Worm (Caenorhabditis elegans) whole organism, early embryonic: Measurements from ENCODE around the gene got-2.2.
A peak's percentile ranks its signal among the peaks of the same experiment; 100 is the strongest.

Source experiments
- B0310.2 ChIP-seq: sonication (generic microtip); optimal IDR thresholded peaks from 2 replicates; lab custom pipeline; 2016; ENCODE audit warnings: mild to moderate bottlenecking, missing genetic modification characterization, missing compliant biosample characterization
- F13C5.2 ChIP-seq: sonication (generic microtip); optimal IDR thresholded peaks from 2 replicates; lab custom pipeline; 2017; ENCODE audit warnings: mild to moderate bottlenecking, missing genetic modification characterization, inconsistent platforms, missing compliant biosample characterization
- aly-1 ChIP-seq: sonication (generic microtip); optimal IDR thresholded peaks from 2 replicates; lab custom pipeline; 2016; ENCODE audit warnings: missing genetic modification characterization, missing compliant biosample characterization
- ama-1 ChIP-seq: fragments of 150-350 bp; optimal IDR thresholded peaks from 2 replicates; lab custom pipeline; 2014
- ceh-13 ChIP-seq: fragments of 200-800 bp; sonication (Bioruptor generic); optimal IDR thresholded peaks from 2 replicates; lab custom pipeline; 2018; ENCODE audit warnings: mild to moderate bottlenecking, missing genetic modification characterization, missing compliant biosample characterization
- ceh-36 ChIP-seq: sonication (generic microtip); optimal IDR thresholded peaks from 2 replicates; lab custom pipeline; 2016; ENCODE audit warnings: missing genetic modification characterization, inconsistent platforms, missing compliant biosample characterization
- ets-7 ChIP-seq: sonication (generic microtip); optimal IDR thresholded peaks from 2 replicates; lab custom pipeline; 2016; ENCODE audit warnings: missing genotype, missing genetic modification characterization, missing compliant biosample characterization
- flt-1 ChIP-seq: fragments of 200-800 bp; sonication (Bioruptor generic); IDR thresholded peaks from 2 replicates; pipeline ENCODE4 v1.3.6; 2022; ENCODE audit warnings: missing genetic modification characterization, missing compliant biosample characterization
- hmbx-1 ChIP-seq: sonication (generic microtip); optimal IDR thresholded peaks from 2 replicates; lab custom pipeline; 2016; ENCODE audit warnings: mild to moderate bottlenecking, missing genetic modification characterization, missing compliant biosample characterization
- hmg-4 ChIP-seq: fragments of 200-800 bp; sonication (Bioruptor generic); optimal IDR thresholded peaks from 2 replicates; lab custom pipeline; 2018; ENCODE audit warnings: mild to moderate bottlenecking, missing genetic modification characterization, missing compliant biosample characterization
- hnd-1 ChIP-seq: sonication (generic microtip); optimal IDR thresholded peaks from 2 replicates; lab custom pipeline; 2016; ENCODE audit warnings: missing genetic modification characterization, missing compliant biosample characterization
- pes-1 ChIP-seq: fragments of 200-800 bp; sonication (Bioruptor generic); IDR thresholded peaks from 2 replicates; pipeline ENCODE4 v1.3.6; 2022; ENCODE audit warnings: missing genetic modification reagents, missing genetic modification characterization, missing compliant biosample characterization
- scrt-1 ChIP-seq: fragments of 200-800 bp; sonication (Bioruptor generic); IDR thresholded peaks from 2 replicates; pipeline ENCODE4 v1.3.6; 2022; ENCODE audit warnings: missing genetic modification characterization, missing compliant biosample characterization
- sea-1 ChIP-seq: fragments of 200-800 bp; sonication (Bioruptor generic); conservative IDR thresholded peaks from 2 replicates; pipeline ENCODE4 v1.3.6; 2022; ENCODE audit warnings: missing genetic modification characterization, missing compliant biosample characterization
- tbx-11 ChIP-seq: fragments of 200-800 bp; sonication (Bioruptor generic); IDR thresholded peaks from 2 replicates; pipeline ENCODE4 v1.3.6; 2022; ENCODE audit warnings: missing genetic modification characterization, missing compliant biosample characterization
- tbx-37 ChIP-seq: fragments of 200-800 bp; sonication (Bioruptor generic); conservative IDR thresholded peaks from 2 replicates; pipeline ENCODE4 v1.3.6; 2022; ENCODE audit warnings: missing genetic modification reagents, missing genetic modification characterization, missing compliant biosample characterization
- tra-4 ChIP-seq: sonication (generic microtip); optimal IDR thresholded peaks from 2 replicates; lab custom pipeline; 2017; ENCODE audit warnings: missing genetic modification characterization, missing compliant biosample characterization

The got-2.2 gene

DNA sequence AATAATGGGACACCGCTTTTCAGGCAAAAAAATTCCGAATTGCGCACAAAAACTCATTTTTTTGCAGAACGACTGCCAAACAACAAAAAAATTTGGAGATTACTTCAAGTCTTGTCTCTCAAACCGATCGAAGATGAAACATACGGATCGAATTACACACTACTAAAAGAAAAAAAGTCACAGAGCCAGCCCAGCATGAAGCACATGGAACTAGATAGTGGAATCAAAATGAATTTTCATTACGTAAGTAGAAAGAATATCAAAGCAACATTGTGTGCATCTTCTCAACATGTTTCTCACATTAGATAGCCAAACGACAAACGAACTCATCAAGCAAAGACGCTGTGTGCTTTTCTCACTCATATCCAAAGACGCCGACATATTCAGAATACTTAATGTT, 19.7 kb upstream of the got-2.2 start:
- TF ChIP-seq ceh-13 (GFP tag; lab: Kevin White, UChicago): no peak
- TF ChIP-seq tbx-11 (GFP tag; lab: Robert Waterston, UW): no peak
- no peak for TF ChIP-seq sea-1
- TF ChIP-seq hnd-1 (tag; lab: Kevin White, UChicago): no peak
- TF ChIP-seq ets-7 (tag; lab: Kevin White, UChicago): no peak
- no peak for TF ChIP-seq tra-4 (tag; lab: Kevin White, UChicago)
- TF ChIP-seq pes-1 (GFP tag; lab: Robert Waterston, UW): no peak
- no peak for TF ChIP-seq B0310.2
- TF ChIP-seq scrt-1 (GFP tag; lab: Robert Waterston, UW): no peak
- TF ChIP-seq F13C5.2 (tag; lab: Kevin White, UChicago): no peak
- no peak for TF ChIP-seq tbx-37
- TF ChIP-seq hmg-4 (GFP tag; lab: Kevin White, UChicago): no peak
- TF ChIP-seq aly-1 (tag; lab: Kevin White, UChicago): no peak
- no peak for TF ChIP-seq ama-1 (lab: Kevin White, UChicago)
- TF ChIP-seq hmbx-1 (tag; lab: Kevin White, UChicago): no peak
- TF ChIP-seq flt-1 (GFP tag; lab: Robert Waterston, UW): no peak
- no peak for TF ChIP-seq ceh-36 (tag; lab: Kevin White, UChicago)

- TF ChIP-seq ama-1 (lab: Kevin White, UChicago): no peak
- no peak for TF ChIP-seq F13C5.2 (tag; lab: Kevin White, UChicago)
- TF ChIP-seq ets-7 (tag; lab: Kevin White, UChicago): no peak
- peak; percentile 15 for TF ChIP-seq hmg-4 (GFP tag; lab: Kevin White, UChicago)
Observed at ce11 chrX:6224841-6225240, 15.9 kb upstream of the got-2.2 start.

DNA sequence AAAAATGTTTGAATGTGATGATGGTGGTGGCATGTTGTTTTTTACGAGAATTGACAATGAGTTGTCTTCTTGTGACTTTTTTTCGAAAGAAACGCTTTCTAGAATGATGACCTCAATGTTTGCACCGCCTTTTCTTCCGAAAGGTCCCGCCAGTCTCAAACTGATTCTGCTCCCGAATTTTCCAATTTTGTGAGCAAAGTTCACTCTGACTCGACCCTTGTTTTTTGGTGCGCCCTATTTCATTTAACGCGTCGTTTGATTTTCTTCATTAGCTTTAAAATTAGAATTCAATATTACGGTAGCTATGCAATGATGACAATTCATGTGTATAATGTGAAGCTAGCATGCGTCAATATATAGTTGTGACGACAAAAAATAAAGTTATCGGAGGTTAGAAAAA, 10.1 kb upstream of the got-2.2 start, which contains the start of gene lite-1:
Gene lite-1, minus strand, starts transcription at position 101 of the 400 bp plus-strand sequence.
- TF ChIP-seq ceh-36 (tag; lab: Kevin White, UChicago) (no peak), tbx-11 (GFP tag; lab: Robert Waterston, UW) (no peak), tra-4 (tag; lab: Kevin White, UChicago) (no peak), B0310.2 (no peak), F13C5.2 (tag; lab: Kevin White, UChicago) (no peak), tbx-37 (no peak), hmbx-1 (tag; lab: Kevin White, UChicago) (no peak), hnd-1 (tag; lab: Kevin White, UChicago) (no peak), ceh-13 (GFP tag; lab: Kevin White, UChicago) (no peak), hmg-4 (GFP tag; lab: Kevin White, UChicago) (no peak), ets-7 (tag; lab: Kevin White, UChicago) (no peak), flt-1 (GFP tag; lab: Robert Waterston, UW) (no peak), scrt-1 (GFP tag; lab: Robert Waterston, UW) (no peak), aly-1 (tag; lab: Kevin White, UChicago) (no peak)

DNA sequence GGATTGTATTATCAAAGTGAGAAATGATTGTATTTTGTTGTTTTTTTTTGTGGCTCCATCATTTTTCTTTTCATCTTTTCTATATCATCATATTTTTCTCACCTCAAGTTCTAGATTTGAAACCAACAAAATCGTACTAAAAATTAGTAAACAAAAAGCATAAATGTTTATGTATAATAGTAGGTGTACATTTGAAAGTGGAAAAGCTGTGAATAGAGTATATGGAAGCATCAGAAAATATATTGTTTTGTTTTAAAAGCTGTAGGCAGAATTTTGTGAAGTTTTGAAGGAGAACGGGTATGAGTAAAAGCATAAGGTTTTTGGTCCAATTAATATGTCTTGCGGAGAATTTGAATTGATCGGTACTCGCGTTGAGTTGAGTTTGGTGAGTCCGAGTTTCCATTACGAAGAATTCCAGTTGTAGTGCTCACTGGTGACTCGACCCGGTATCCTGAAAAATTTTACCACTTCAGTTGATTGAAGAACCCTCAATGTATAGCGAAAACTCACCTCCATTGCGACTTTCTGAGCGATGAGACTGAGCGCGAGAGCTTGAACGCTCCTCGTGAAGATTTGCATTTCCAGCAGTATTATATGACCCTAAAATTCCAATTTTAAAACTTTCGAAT, 7.7 kb upstream of the got-2.2 start, which contains the start of gene C14F11.4:
Gene C14F11.4, minus strand, starts transcription at position 51 of the 629 bp plus-strand sequence.
- TF ChIP-seq tbx-11 (GFP tag; lab: Robert Waterston, UW) (no peak), B0310.2 (no peak), scrt-1 (GFP tag; lab: Robert Waterston, UW) (no peak), hnd-1 (tag; lab: Kevin White, UChicago) (no peak), hmg-4 (GFP tag; lab: Kevin White, UChicago) (no peak), aly-1 (tag; lab: Kevin White, UChicago) (no peak), tra-4 (tag; lab: Kevin White, UChicago) (no peak), ceh-36 (tag; lab: Kevin White, UChicago) (no peak), pes-1 (GFP tag; lab: Robert Waterston, UW) (no peak)

DNA sequence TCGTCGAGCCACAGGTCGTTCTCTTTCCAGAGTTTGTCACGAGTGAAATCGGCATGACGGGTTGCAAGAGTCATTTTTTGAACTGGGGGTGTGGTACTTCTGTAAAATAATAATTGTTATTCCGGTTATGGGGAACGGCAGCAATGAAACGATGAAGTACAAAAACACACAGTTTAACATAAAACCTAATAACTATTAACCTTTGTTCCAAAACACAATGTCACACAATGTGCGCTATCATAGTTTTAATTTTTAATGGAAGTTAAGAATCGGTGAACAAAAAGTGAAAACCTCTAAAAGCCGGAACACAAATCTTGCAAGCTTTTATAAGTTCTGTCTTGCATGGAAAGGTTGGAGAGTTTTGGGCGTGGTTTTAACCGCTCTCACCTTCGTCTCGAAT, 5.3 kb upstream of the got-2.2 start, which contains the start of gene hsp-43:
Gene hsp-43, minus strand, starts transcription at position 101 of the 400 bp plus-strand sequence.
- TF ChIP-seq hnd-1 (tag; lab: Kevin White, UChicago): no peak
- no peak for TF ChIP-seq ets-7 (tag; lab: Kevin White, UChicago)
- TF ChIP-seq pes-1 (GFP tag; lab: Robert Waterston, UW): no peak
- TF ChIP-seq ceh-13 (GFP tag; lab: Kevin White, UChicago): no peak
- TF ChIP-seq hmg-4 (GFP tag; lab: Kevin White, UChicago): no peak
- TF ChIP-seq scrt-1 (GFP tag; lab: Robert Waterston, UW): no peak
- TF ChIP-seq ceh-36 (tag; lab: Kevin White, UChicago): no peak

DNA sequence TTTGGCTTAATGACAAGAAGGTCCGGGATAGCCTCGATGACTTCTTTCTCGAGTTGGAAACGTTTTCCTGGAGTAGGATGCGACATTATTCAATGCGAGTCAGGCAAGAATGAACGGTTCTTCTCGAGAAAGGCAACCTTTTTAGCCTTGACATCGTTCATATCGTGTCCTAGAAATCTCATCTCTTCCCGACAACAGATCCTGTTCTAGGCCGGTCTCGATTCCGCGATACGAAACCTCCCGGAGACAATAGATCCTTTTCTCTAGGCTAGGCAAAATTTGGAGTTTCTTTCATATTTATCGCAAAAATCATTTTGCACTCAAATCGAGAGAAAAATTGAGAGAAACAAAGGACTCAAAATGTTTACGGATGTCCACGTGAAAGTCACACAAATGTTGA, 1.8 kb upstream of the got-2.2 start, which contains the start of gene rml-3:
Gene rml-3, minus strand, starts transcription at position 93 of the 400 bp plus-strand sequence.
- TF ChIP-seq tra-4 (tag; lab: Kevin White, UChicago): no peak
- TF ChIP-seq hmg-4 (GFP tag; lab: Kevin White, UChicago): no peak
- TF ChIP-seq pes-1 (GFP tag; lab: Robert Waterston, UW): no peak
- no peak for TF ChIP-seq hmbx-1 (tag; lab: Kevin White, UChicago)
- TF ChIP-seq ceh-13 (GFP tag; lab: Kevin White, UChicago): no peak
- TF ChIP-seq F13C5.2 (tag; lab: Kevin White, UChicago): no peak
- TF ChIP-seq B0310.2: no peak
- TF ChIP-seq ama-1 (lab: Kevin White, UChicago): no peak
- no peak for TF ChIP-seq hnd-1 (tag; lab: Kevin White, UChicago)
- no peak for TF ChIP-seq sea-1
- TF ChIP-seq ets-7 (tag; lab: Kevin White, UChicago): no peak
- TF ChIP-seq ceh-36 (tag; lab: Kevin White, UChicago): no peak
